Fruit fly (Drosophila melanogaster): ENCODE measurements around the gene CheB38a.

Gene CheB38a

dm6 chr2L:20803733-20804164 lies 14.6 kb downstream of the CheB38a start (continued):
- TF ChIP-seq chinmo (GFP tag; IDR thresholded peaks at IDR 0.05; ENCODE audit: partially characterized antibody): peak; percentile 78; the same call in 2 of the 4 replicates
- TF ChIP-seq CG42726 (GFP tag; IDR thresholded peaks at IDR 0.05; ENCODE audit: partially characterized antibody): 0 out of 2 replicates have a peak, but pooled peaks have one; percentile 44
- peak in 1 of 2 experiments; percentile 26 for TF ChIP-seq Hr51 (GFP tag; optimal IDR thresholded peaks at IDR 0.05)
- peak; percentile 12 for TF ChIP-seq kni (GFP tag; optimal IDR thresholded peaks at IDR 0.05)
- TF ChIP-seq grn (GFP tag; optimal IDR thresholded peaks at IDR 0.05): no peak
- TF ChIP-seq CG13287 (GFP tag; IDR thresholded peaks at IDR 0.05; ENCODE audit: partially characterized antibody): no peak
- no peak for TF ChIP-seq Xrp1 (GFP tag; IDR thresholded peaks at IDR 0.05)
- TF ChIP-seq CG2120 (GFP tag; optimal IDR thresholded peaks at IDR 0.05): no peak
- no peak for TF ChIP-seq sna (GFP tag; IDR thresholded peaks at IDR 0.05; ENCODE audit: partially characterized antibody)
- peak; percentile 43 for TF ChIP-seq nerfin-1 (tag; optimal IDR thresholded peaks at IDR 0.05)
- TF ChIP-seq seq (GFP tag; IDR thresholded peaks at IDR 0.05): peak; percentile 31; the same call in 1 of the 2 replicates
- peak; percentile 25 for TF ChIP-seq CG18599 (GFP tag; optimal IDR thresholded peaks at IDR 0.05)
- TF ChIP-seq CG2889 (GFP tag; IDR thresholded peaks at IDR 0.05): no peak
- no peak for TF ChIP-seq CG3995 (GFP tag; optimal IDR thresholded peaks at IDR 0.05)
- no peak for TF ChIP-seq CG6765 (GFP tag; optimal IDR thresholded peaks at IDR 0.05)
- TF ChIP-seq CG32767 (GFP tag; IDR thresholded peaks at IDR 0.05): 0 out of 2 replicates have a peak, but pooled peaks have one; percentile 5
- TF ChIP-seq CG32772 (GFP tag; IDR thresholded peaks at IDR 0.05): 0 out of 2 replicates have a peak, but pooled peaks have one; percentile 8
- 0 out of 2 replicates have a peak, but pooled peaks have one; percentile 27 for TF ChIP-seq amos (GFP tag; IDR thresholded peaks at IDR 0.05; ENCODE audit: partially characterized antibody)
- no peak for TF ChIP-seq CG6813 (GFP tag; optimal IDR thresholded peaks at IDR 0.05)
- TF ChIP-seq CG31224 (GFP tag; IDR thresholded peaks at IDR 0.05): peak; percentile 27; the same call in 1 of the 2 replicates
- no peak for TF ChIP-seq lmd (GFP tag; IDR thresholded peaks at IDR 0.05)
- no peak for TF ChIP-seq sim (GFP tag; IDR thresholded peaks at IDR 0.05)
- no peak for TF ChIP-seq CG7963 (GFP tag; IDR thresholded peaks at IDR 0.05; ENCODE audit: partially characterized antibody)
- TF ChIP-seq CG12299 (tag; optimal IDR thresholded peaks at IDR 0.05): no peak
- no peak for TF ChIP-seq jing (GFP tag; optimal IDR thresholded peaks at IDR 0.05)
- TF ChIP-seq Trl (optimal IDR thresholded peaks at IDR 0.05): peak; percentile 45 to 52
- TF ChIP-seq Trl (GFP tag; optimal IDR thresholded peaks at IDR 0.05): no peak
- TF ChIP-seq crol (GFP tag; IDR thresholded peaks at IDR 0.05): peak; percentile 91
- TF ChIP-seq pros (GFP tag; optimal IDR thresholded peaks at IDR 0.05): peak; percentile 83
- peak; percentile 78; the same call in 2 of the 3 replicates for TF ChIP-seq CG2199 (GFP tag; IDR thresholded peaks at IDR 0.05)
- TF ChIP-seq CG10274 (GFP tag; optimal IDR thresholded peaks at IDR 0.05): no peak
- TF ChIP-seq cg (GFP tag; optimal IDR thresholded peaks at IDR 0.05): peak; percentile 38

dm6 chr2L:20802839-20803238 lies 15.5 kb downstream of the CheB38a start:
- TF ChIP-seq chn (GFP tag; optimal IDR thresholded peaks at IDR 0.05) (no peak), Med (GFP tag) (peak; percentile 35), hkb (optimal IDR thresholded peaks at IDR 0.05) (no peak), hkb (GFP tag; IDR thresholded peaks at IDR 0.05) (peak; percentile 20; the same call in 1 of the 2 replicates), CG17359 (tag; optimal IDR thresholded peaks at IDR 0.05) (peak; percentile 9), ken (GFP tag; IDR thresholded peaks at IDR 0.05) (0 out of 3 replicates have a peak, but pooled peaks have one; percentile 49), NK7.1 (GFP tag; optimal IDR thresholded peaks at IDR 0.05) (no peak), pan (optimal IDR thresholded peaks at IDR 0.05) (no peak), pan (GFP tag; optimal IDR thresholded peaks at IDR 0.05 in 1 of 2, IDR thresholded peaks at IDR 0.05 in 1 of 2) (peak in 1 of 2 experiments; percentile 7), CG14860 (GFP tag; IDR thresholded peaks at IDR 0.05; ENCODE audit: partially characterized antibody) (no peak), pros (GFP tag; optimal IDR thresholded peaks at IDR 0.05) (peak; percentile 77), dmrt99B (tag; optimal IDR thresholded peaks at IDR 0.05) (peak; percentile 17), oc (tag; optimal IDR thresholded peaks at IDR 0.05) (peak; percentile 40), chm (GFP tag; IDR thresholded peaks at IDR 0.05) (no peak), CG12391 (tag; optimal IDR thresholded peaks at IDR 0.05) (peak; percentile 0), row (GFP tag; IDR thresholded peaks at IDR 0.05) (0 out of 3 replicates have a peak, but pooled peaks have one; percentile 9), yki (optimal IDR thresholded peaks at IDR 0.05) (no peak), ci (GFP tag; IDR thresholded peaks at IDR 0.05) (peak; percentile 42; the same call in 1 of the 3 replicates), CG11695 (GFP tag; IDR thresholded peaks at IDR 0.05) (peak; percentile 43; the same call in 1 of the 3 replicates), CG1603 (tag; optimal IDR thresholded peaks at IDR 0.05) (peak; percentile 24), Atf6 (GFP tag; IDR thresholded peaks at IDR 0.05) (no peak)

Data from whole organism, embryonic.